Worm (Caenorhabditis elegans): ENCODE results near the gene nlp-80.

DNA sequence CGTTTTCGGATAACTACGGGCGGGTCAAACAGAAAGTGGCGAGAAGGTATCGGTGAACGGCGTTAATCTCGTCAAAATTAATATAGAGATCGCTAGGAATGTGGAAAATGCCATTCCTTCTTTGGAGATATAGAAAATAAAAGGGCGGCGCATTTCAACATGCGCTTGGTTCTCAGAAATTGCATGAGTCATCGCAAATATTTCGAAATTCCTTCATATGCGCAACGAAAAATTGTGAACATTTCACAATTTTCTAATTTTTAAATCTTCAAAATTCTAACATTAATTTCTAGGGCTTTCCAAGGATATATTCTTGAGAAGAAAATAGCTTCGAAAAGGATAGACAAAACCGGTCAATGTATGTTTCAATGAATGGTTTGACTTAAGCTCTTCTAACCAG lies 13.5 kb upstream of the nlp-80 start:
- TF ChIP-seq nhr-237 (tag; optimal IDR thresholded peaks at IDR 0.05) (no peak), sox-4 (tag; optimal IDR thresholded peaks at IDR 0.05) (no peak), ama-1 (optimal IDR thresholded peaks at IDR 0.05) (no peak), rnt-1 (tag; optimal IDR thresholded peaks at IDR 0.05) (no peak), lsy-2 (tag; optimal IDR thresholded peaks at IDR 0.05) (no peak), lin-15B (tag; optimal IDR thresholded peaks at IDR 0.05) (no peak), efl-3 (GFP tag; optimal IDR thresholded peaks at IDR 0.05) (no peak), unc-62 (GFP tag; optimal IDR thresholded peaks at IDR 0.05) (no peak), zip-4 (GFP tag; optimal IDR thresholded peaks at IDR 0.05) (no peak)

Data from whole organism, L1 larva.